Fruit fly (Drosophila melanogaster): ENCODE measurements around the gene CG11755.
A peak's percentile ranks its signal among the peaks of the same experiment; 100 is the strongest.

DNA sequence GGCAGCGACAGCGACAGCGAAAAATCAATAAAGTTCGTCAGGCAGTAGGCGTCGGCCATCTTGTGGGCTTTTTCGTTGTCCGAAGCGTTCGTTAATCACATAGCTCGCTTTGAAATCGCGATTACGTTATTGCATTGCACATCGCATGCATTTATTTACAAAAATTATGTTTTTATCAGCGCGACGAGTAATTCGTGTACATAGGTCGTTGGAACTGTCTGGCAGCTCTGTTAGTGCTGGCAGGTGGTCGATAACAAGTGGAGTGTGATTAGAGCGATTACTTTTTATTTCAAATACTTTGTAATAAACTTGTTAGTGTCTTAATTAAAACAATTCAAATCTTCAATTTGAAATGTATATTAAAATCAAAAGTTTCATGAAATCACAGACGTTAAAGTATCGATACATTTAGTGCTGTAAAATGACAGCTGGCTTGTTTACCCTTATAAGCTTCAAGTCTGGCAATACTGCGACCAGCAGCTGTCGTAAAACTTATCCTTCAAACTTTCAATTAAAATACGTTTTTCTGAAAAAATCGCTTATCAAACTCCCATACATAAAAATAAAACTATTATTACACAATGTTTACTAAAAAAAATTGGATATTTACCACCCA is 12.9 kb upstream of the CG11755 start, which contains the start of gene CG8032:
- no peak for TF ChIP-seq CG8301 (tag; optimal IDR thresholded peaks at IDR 0.05)
- TF ChIP-seq CG13204 (GFP tag; optimal IDR thresholded peaks at IDR 0.05), result no peak
- TF ChIP-seq fd96Ca (GFP tag; IDR thresholded peaks at IDR 0.05), result peak; percentile 34; the same call in 1 of the 3 replicates
- TF ChIP-seq CG9948 (tag; optimal IDR thresholded peaks at IDR 0.05), result no peak

All from whole organism, pupa.